Fruit fly (Drosophila melanogaster) whole organism, wandering third instar larva: ENCODE data around the gene CG11504.

Experiments used
- Abd-B ChIP-seq: fragments of >200 bp; optimal IDR thresholded peaks from 2 replicates; lab custom pipeline; 2017; ENCODE audit warnings: missing biosample characterization, missing genetic modification characterization
- CG32264 ChIP-seq: fragments of 200-800 bp; sonication (Bioruptor generic); optimal IDR thresholded peaks from 2 replicates; lab custom pipeline; 2016; ENCODE audit warnings: missing biosample characterization, missing genetic modification characterization
- CG9705 ChIP-seq: fragments of 200-800 bp; sonication (Bioruptor generic); optimal IDR thresholded peaks from 2 replicates; lab custom pipeline; 2018; ENCODE audit warnings: missing biosample characterization, mild to moderate bottlenecking, missing genetic modification characterization
- CrebA ChIP-seq: fragments of 200-800 bp; sonication (Bioruptor generic); optimal IDR thresholded peaks from 2 replicates; lab custom pipeline; 2016; ENCODE audit warnings: missing biosample characterization, mild to moderate bottlenecking, missing genetic modification characterization, borderline replicate concordance
- Dfd ChIP-seq: fragments of >200 bp; optimal IDR thresholded peaks from 2 replicates; lab custom pipeline; 2017; ENCODE audit warnings: missing biosample characterization, missing genetic modification characterization
- Dif ChIP-seq: fragments of 200-275, 200-300 bp; sonication (Bioruptor generic); optimal IDR thresholded peaks from 2 replicates; lab custom pipeline; 2018; ENCODE audit warnings: missing biosample characterization, missing genetic modification characterization; ENCODE audit not compliant: partially characterized antibody
- GATAd ChIP-seq: sonication (Bioruptor generic); optimal IDR thresholded peaks from 2 replicates; lab custom pipeline; 2016; ENCODE audit warnings: missing biosample characterization, missing genetic modification characterization
- Hnf4 ChIP-seq: fragments of 200-800 bp; sonication (Bioruptor generic); optimal IDR thresholded peaks from 2 replicates; lab custom pipeline; 2016; ENCODE audit warnings: missing biosample characterization, mild to moderate bottlenecking, missing genetic modification characterization
- Hr78 ChIP-seq: fragments of >200 bp; optimal IDR thresholded peaks from 2 replicates; lab custom pipeline; 2017; ENCODE audit warnings: missing biosample characterization, missing genetic modification characterization
- Hr83 ChIP-seq: fragments of 200-300 bp; sonication (Bioruptor generic); optimal IDR thresholded peaks from 2 replicates; lab custom pipeline; 2016; ENCODE audit warnings: missing biosample characterization, mild to moderate bottlenecking, missing genetic modification characterization, moderate library complexity; ENCODE audit not compliant: poor library complexity, severe bottlenecking
- Jra ChIP-seq: sonication (Bioruptor generic); optimal IDR thresholded peaks from 2 replicates; lab custom pipeline; 2016; ENCODE audit warnings: missing biosample characterization, missing genetic modification characterization
- Mio ChIP-seq: sonication (Bioruptor generic); optimal IDR thresholded peaks from 2 replicates; lab custom pipeline; 2016; ENCODE audit warnings: missing biosample characterization, missing genetic modification characterization
- Myc ChIP-seq: fragments of >200 bp; optimal IDR thresholded peaks from 2 replicates; lab custom pipeline; 2017
- N ChIP-seq: fragments of >200 bp; optimal IDR thresholded peaks from 2 replicates; lab custom pipeline; 2018; ENCODE audit warnings: missing biosample characterization, missing external identifiers, missing genetic modification characterization
- OdsH ChIP-seq: fragments of 200-800 bp; sonication (Bioruptor generic); optimal IDR thresholded peaks from 2 replicates; lab custom pipeline; 2016; ENCODE audit warnings: missing biosample characterization, mild to moderate bottlenecking, missing genetic modification characterization
- Rel ChIP-seq, 2 experiments: fragments of 200-800 bp; sonication (Bioruptor generic) in 1 of 2; optimal IDR thresholded peaks; 2 replicates in 1 of 2; 3 replicates in 1 of 2; lab custom pipeline; 2016 to 2019; ENCODE audit warnings: mild to moderate bottlenecking in 2 of 2, missing biosample characterization in 2 of 2, missing genetic modification characterization in 2 of 2, moderate library complexity in 1 of 2
- Vsx2 ChIP-seq: fragments of 200-300, 225-300 bp; sonication (Bioruptor generic); optimal IDR thresholded peaks from 2 replicates; lab custom pipeline; 2018; ENCODE audit warnings: missing biosample characterization, missing genetic modification characterization; ENCODE audit not compliant: partially characterized antibody
- br ChIP-seq: fragments of 200-800 bp; sonication (Bioruptor generic); optimal IDR thresholded peaks from 2 replicates; lab custom pipeline; 2016; ENCODE audit warnings: missing biosample characterization, missing genetic modification characterization
- brk ChIP-seq: fragments of 200-800 bp; sonication (Bioruptor generic); optimal IDR thresholded peaks from 2 replicates; lab custom pipeline; 2016; ENCODE audit warnings: missing biosample characterization, mild to moderate bottlenecking, missing genetic modification characterization
- dl ChIP-seq, 2 experiments: fragments of 175-275, 200-275 bp in 1 of 2; fragments of 200-275 bp in 1 of 2; sonication (Bioruptor generic); optimal IDR thresholded peaks; lab custom pipeline; 2018; ENCODE audit warnings: mild to moderate bottlenecking in 2 of 2, missing biosample characterization in 2 of 2, missing genetic modification characterization in 2 of 2, moderate library complexity in 2 of 2; ENCODE audit not compliant: partially characterized antibody in 2 of 2, insufficient read depth in 1 of 2
- dmrt93B ChIP-seq: fragments of 200-800 bp; sonication (Bioruptor generic); optimal IDR thresholded peaks from 2 replicates; lab custom pipeline; 2018; ENCODE audit warnings: missing biosample characterization, mild to moderate bottlenecking, missing genetic modification characterization
- dsf ChIP-seq: sonication (Bioruptor generic); optimal IDR thresholded peaks from 2 replicates; lab custom pipeline; 2016; ENCODE audit warnings: missing biosample characterization, missing genetic modification characterization, borderline replicate concordance
- ey ChIP-seq: fragments of 200-800 bp; sonication (Bioruptor generic); optimal IDR thresholded peaks from 2 replicates; lab custom pipeline; 2016; ENCODE audit warnings: missing biosample characterization, missing genetic modification characterization
- foxo ChIP-seq, 2 experiments: fragments of 200-800 bp; sonication (Bioruptor generic); optimal IDR thresholded peaks; 2 replicates in 1 of 2; 3 replicates in 1 of 2; lab custom pipeline; 2016 to 2017; ENCODE audit warnings: missing biosample characterization in 2 of 2, missing genetic modification characterization in 2 of 2
- fru ChIP-seq: fragments of 200-800 bp; sonication (Bioruptor generic); optimal IDR thresholded peaks from 3 replicates; lab custom pipeline; 2016; ENCODE audit warnings: missing biosample characterization, mild to moderate bottlenecking, missing genetic modification characterization
- h ChIP-seq: fragments of 200-800 bp; sonication (Bioruptor generic); optimal IDR thresholded peaks from 3 replicates; lab custom pipeline; 2016; ENCODE audit warnings: missing biosample characterization, mild to moderate bottlenecking, missing genetic modification characterization
- jim ChIP-seq: fragments of 175-275, 200-325 bp; sonication (Bioruptor generic); optimal IDR thresholded peaks from 2 replicates; lab custom pipeline; 2016; ENCODE audit warnings: missing biosample characterization, mild to moderate bottlenecking, missing genetic modification characterization
- lola ChIP-seq: fragments of >200 bp; optimal IDR thresholded peaks from 2 replicates; lab custom pipeline; 2017; ENCODE audit warnings: missing biosample characterization, missing genetic modification characterization
- pan ChIP-seq: fragments of >200 bp; optimal IDR thresholded peaks from 2 replicates; lab custom pipeline; 2017
- psq ChIP-seq: fragments of 200-800 bp; sonication (Bioruptor generic); optimal IDR thresholded peaks from 3 replicates; lab custom pipeline; 2017; ENCODE audit warnings: missing biosample characterization, mild to moderate bottlenecking, missing genetic modification characterization, moderate library complexity
- rgr ChIP-seq: fragments of 200-800 bp; sonication (Bioruptor generic); optimal IDR thresholded peaks from 3 replicates; lab custom pipeline; 2016; ENCODE audit warnings: missing biosample characterization, mild to moderate bottlenecking, missing genetic modification characterization
- sv ChIP-seq: fragments of 200-800 bp; sonication (Bioruptor generic); optimal IDR thresholded peaks from 3 replicates; lab custom pipeline; 2016; ENCODE audit warnings: missing biosample characterization, missing genetic modification characterization
- usp ChIP-seq: fragments of >200 bp; optimal IDR thresholded peaks from 2 replicates; lab custom pipeline; 2017; ENCODE audit warnings: missing biosample characterization, missing genetic modification characterization

The CG11504 gene

DNA sequence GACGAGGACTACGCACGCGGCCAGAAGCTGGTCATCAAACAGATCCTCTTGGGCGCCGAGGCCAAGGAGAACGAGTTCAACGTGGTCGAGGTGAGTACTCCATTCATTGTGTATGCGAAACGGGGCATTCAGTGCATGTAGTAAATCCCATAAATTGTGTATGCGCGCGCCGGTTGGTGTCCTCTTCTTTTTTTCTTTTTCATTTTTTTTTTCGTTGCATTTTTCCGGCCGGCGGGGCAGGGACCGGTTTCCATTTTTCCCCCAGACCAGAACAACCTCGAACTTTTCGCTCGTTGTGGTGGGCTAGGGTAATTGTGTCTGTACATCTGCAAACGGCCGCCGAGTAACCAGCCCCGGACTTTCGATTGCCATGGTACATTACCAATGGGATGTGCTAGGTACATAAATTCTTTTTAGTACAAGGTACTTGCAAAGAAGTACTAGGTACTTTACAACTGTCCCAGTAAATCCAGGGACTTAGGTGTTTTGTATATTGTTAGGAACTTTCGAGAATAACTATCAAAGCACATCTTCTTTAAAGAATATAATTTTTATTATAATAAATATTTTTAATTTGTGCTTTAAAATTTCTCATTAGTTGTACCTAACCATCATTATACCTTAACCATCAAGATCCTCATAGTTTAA, 7.8 kb downstream of the CG11504 start:
- TF ChIP-seq jim (GFP tag; lab: Kevin White, UChicago) (no peak), foxo (GFP tag; optimal IDR thresholded peaks at IDR 0.05; lab: Kevin White, UChicago) (peak in 1 of 2 experiments; percentile 2), Dfd (no peak), lola (GFP tag; lab: Kevin White, UChicago) (no peak), usp (GFP tag; lab: Kevin White, UChicago) (no peak), rgr (no peak)
- TF ChIP-seq, all 38 proteins: peak for 1

DNA sequence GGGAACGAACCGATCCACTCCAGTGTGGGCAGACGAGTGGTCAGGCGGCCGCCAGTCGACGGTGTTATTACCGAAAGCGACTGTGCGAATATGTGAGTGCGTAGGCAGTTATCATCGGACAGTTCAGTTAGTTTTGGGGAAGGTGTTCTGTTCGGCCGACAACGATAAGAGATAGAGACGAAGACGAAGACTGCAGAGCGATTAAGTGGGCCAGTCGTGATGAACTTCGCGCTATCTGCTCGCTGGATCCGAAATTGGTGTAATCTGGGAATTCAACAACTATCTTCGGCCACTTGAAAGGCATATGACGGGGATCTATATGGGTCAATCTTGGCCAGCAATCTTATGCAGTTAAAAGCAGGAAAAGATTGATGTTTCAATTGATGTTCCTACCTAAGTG, 11.5 kb downstream of the CG11504 start, which contains the start of gene CG7912:
Gene CG7912, minus strand, starts transcription at position 17 of the 400 bp plus-strand sequence.
- TF ChIP-seq CrebA (GFP tag; lab: Kevin White, UChicago) (no peak), brk (GFP tag; lab: Kevin White, UChicago) (no peak), dl (GFP tag; optimal IDR thresholded peaks at IDR 0.05; lab: Kevin White, UChicago; ENCODE audit: insufficient read depth in 1 of 2, partially characterized antibody in 2 of 2) (no peak), CG9705 (GFP tag; lab: Kevin White, UChicago) (no peak), dsf (GFP tag; lab: Kevin White, UChicago) (no peak), h (no peak), Hnf4 (GFP tag; lab: Kevin White, UChicago) (no peak), Hr83 (GFP tag; lab: Kevin White, UChicago) (no peak), pan (lab: Kevin White, UChicago) (no peak), Jra (no peak)
- TF ChIP-seq, all 38 proteins: peak for 0

DNA sequence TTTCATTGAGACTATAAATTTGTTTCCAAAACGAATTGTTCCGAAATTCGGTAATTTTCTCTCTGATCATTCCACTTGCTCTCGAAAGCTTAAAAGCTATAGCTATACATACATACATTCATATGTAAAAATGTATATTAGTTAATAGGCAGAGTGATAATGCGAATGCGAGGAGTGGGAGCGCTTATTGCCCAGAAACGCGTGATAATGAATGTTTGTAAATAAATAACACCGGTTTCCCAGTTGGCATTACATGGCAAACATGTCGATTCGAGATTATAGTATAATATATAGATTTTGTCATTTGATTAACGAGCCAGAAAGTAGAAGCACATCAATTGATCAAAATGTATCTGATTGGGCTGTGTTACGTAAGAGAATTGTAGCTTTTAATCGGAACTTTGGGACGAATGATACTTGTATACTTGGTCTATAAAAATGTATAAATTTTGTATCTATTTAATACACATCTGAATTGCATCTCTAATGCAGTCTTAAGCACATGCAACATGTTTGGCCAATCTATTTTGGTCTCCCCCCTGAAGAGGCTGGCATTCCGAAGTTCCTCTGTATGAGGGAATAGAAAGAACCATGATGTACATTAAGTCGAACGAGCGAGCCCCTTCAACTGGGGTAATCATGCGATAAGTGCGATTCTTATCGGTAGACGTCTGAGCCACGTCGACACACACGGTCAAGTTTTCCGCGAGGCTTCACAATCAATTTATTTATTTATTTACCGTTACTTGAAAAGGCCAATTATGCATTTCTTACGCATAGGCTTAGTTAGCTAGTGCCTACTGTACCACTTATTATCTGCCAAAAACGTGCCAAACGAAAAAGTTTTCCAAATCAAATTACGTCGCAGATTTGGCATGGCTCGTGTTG, 15.1 kb downstream of the CG11504 start:
- peak in 1 of 2 experiments; percentile 67 for TF ChIP-seq foxo (GFP tag; optimal IDR thresholded peaks at IDR 0.05; lab: Kevin White, UChicago)
- peak; percentile 38 for TF ChIP-seq OdsH (GFP tag; lab: Kevin White, UChicago)
- TF ChIP-seq Hnf4 (GFP tag; lab: Kevin White, UChicago): peak; percentile 27
- no peak for TF ChIP-seq Abd-B (GFP tag; lab: Kevin White, UChicago)
- TF ChIP-seq dl (GFP tag; optimal IDR thresholded peaks at IDR 0.05; lab: Kevin White, UChicago; ENCODE audit: insufficient read depth in 1 of 2, partially characterized antibody in 2 of 2): no peak
- no peak for TF ChIP-seq Jra
- TF ChIP-seq h: peak; percentile 68
- peak; percentile 12 for TF ChIP-seq rgr
- TF ChIP-seq psq: no peak
- TF ChIP-seq fru: peak; percentile 32
- TF ChIP-seq br: peak; percentile 25
- peak; percentile 44 for TF ChIP-seq ey (GFP tag; lab: Kevin White, UChicago)

DNA sequence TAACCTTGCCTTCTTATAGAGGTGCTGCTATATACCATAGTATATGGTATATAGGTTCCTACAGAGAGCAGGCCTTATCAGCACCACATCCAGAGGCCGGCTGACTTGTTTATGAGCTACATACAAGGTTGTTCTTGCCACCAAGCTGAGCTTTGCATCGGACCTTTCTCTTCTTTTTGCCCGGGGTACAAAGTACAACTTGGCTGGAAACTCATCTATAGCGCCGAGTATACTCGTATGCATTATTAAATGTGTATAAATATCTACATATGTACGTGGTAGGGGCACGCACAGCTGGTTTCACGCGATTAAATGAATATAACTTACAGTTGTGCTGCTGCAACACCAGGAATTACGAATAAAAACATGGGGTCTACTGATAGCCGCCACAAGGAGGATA, 16.2 kb downstream of the CG11504 start:
- TF ChIP-seq psq: no peak

DNA sequence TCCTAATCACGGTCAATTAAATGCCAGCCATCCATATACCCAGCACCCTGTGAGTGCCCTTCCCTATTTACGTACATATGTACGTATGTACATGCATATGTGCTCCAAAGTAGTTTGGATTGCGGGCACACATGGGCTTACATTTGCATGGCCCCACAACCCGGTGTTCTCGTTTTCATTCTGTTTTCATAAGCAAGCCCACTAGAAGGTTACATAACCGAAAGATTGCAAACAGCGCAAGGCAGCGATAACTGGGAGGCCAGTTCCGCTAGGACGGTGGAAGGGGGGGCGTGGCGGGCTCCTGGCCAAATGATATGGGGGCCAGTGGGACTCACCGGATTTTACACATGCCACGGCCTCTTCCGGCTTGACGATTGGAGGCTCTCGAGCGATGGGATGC, 16.8 kb downstream of the CG11504 start:
- TF ChIP-seq sv (no peak), Dif (GFP tag; lab: Kevin White, UChicago) (no peak), CG32264 (GFP tag; lab: Kevin White, UChicago) (no peak), usp (GFP tag; lab: Kevin White, UChicago) (no peak), Hr78 (GFP tag; lab: Kevin White, UChicago) (no peak), Rel (GFP tag; optimal IDR thresholded peaks at IDR 0.05; lab: Kevin White, UChicago) (no peak), Rel (tag; optimal IDR thresholded peaks at IDR 0.05; lab: Kevin White, UChicago) (no peak), Mio (GFP tag; lab: Kevin White, UChicago) (no peak), jim (GFP tag; lab: Kevin White, UChicago) (no peak), Vsx2 (GFP tag; lab: Kevin White, UChicago) (no peak), GATAd (GFP tag; lab: Kevin White, UChicago) (no peak), lola (GFP tag; lab: Kevin White, UChicago) (no peak), dmrt93B (GFP tag; lab: Kevin White, UChicago) (no peak), h (no peak), Hnf4 (GFP tag; lab: Kevin White, UChicago) (no peak), br (no peak), N (GFP tag; lab: Kevin White, UChicago) (no peak), Myc (lab: Kevin White, UChicago) (no peak), Hr83 (GFP tag; lab: Kevin White, UChicago) (no peak), fru (no peak)
